Fruit fly (Drosophila melanogaster) S2 (cell line): ENCODE data around the gene CG3857.

Experiments used
- CG8478 ChIP-seq: fragments of >200 bp; optimal IDR thresholded peaks from 2 replicates; lab custom pipeline; 2018
- CTCF ChIP-seq, 2 experiments: fragments of >200 bp; optimal IDR thresholded peaks; 2 replicates each; lab custom pipeline; 2018

DNA sequence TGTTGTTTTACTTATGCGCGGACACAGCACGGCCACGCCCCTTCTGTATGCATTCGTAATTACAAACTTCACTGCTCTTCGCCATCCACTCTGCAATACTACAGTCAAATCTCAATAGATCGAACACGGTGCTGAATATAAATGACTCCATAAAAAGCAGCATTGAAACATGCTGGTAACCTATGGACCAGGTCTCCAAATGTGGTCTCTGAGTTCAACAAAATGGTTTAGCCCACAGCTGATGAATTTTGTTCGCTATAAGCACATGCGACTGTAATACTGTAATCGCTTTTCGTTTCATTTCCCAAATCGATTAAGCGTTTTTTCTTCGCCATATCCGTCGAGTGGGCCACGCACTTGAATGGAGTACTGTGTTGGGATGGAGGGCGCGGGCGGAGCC, 42.5 kb downstream of the CG3857 start:
- TF ChIP-seq CTCF (optimal IDR thresholded peaks at IDR 0.05; lab: Kevin White, UChicago), result no peak
- no peak for TF ChIP-seq CG8478
